Worm (Caenorhabditis elegans): ENCODE data around the gene prp-39.

ce11 chrV:5630792-5631191, 51.6 kb downstream of the prp-39 start, which contains the start of gene acy-4:
- no peak for TF ChIP-seq pha-4 (tag; optimal IDR thresholded peaks at IDR 0.05)
- no peak for TF ChIP-seq unc-62 (GFP tag; optimal IDR thresholded peaks at IDR 0.05)
- TF ChIP-seq sptf-1 (tag; optimal IDR thresholded peaks at IDR 0.05), result no peak
- no peak for TF ChIP-seq nhr-76 (tag; optimal IDR thresholded peaks at IDR 0.05)
- no peak for TF ChIP-seq blmp-1 (tag; optimal IDR thresholded peaks at IDR 0.05)
- TF ChIP-seq snpc-4 (tag; optimal IDR thresholded peaks at IDR 0.05), result no peak
- TF ChIP-seq nhr-12 (tag; optimal IDR thresholded peaks at IDR 0.05), result no peak
- no peak for TF ChIP-seq elt-3 (tag; optimal IDR thresholded peaks at IDR 0.05)
- TF ChIP-seq nhr-237 (tag; optimal IDR thresholded peaks at IDR 0.05), result no peak
- TF ChIP-seq nhr-28 (tag; optimal IDR thresholded peaks at IDR 0.05), result no peak
- TF ChIP-seq nhr-2 (tag; optimal IDR thresholded peaks at IDR 0.05), result no peak
- no peak for TF ChIP-seq lin-13 (tag; optimal IDR thresholded peaks at IDR 0.05)
- TF ChIP-seq ceh-43 (GFP tag; optimal IDR thresholded peaks at IDR 0.05), result no peak
- no peak for TF ChIP-seq lin-32 (GFP tag; optimal IDR thresholded peaks at IDR 0.05)
